Fruit fly (Drosophila melanogaster) whole organism, prepupa: ENCODE measurements around the gene CG44098.

ENCODE experiments used
- Blimp-1 ChIP-seq: fragments of 200-800 bp; sonication (Bioruptor generic); optimal IDR thresholded peaks from 3 replicates; lab custom pipeline; 2017; ENCODE audit warnings: missing biosample characterization, missing genetic modification characterization, mild to moderate bottlenecking, moderate library complexity, missing genetic modification reagents
- CG10631 ChIP-seq: fragments of 200-800 bp; sonication (Bioruptor generic); optimal IDR thresholded peaks from 2 replicates; lab custom pipeline; 2016; ENCODE audit warnings: missing biosample characterization, missing genetic modification characterization
- CG10669 ChIP-seq: fragments of 200-800 bp; sonication (Bioruptor generic); optimal IDR thresholded peaks from 3 replicates; lab custom pipeline; 2018; ENCODE audit warnings: missing biosample characterization, mild to moderate bottlenecking, missing genetic modification characterization, moderate library complexity
- CG11762 ChIP-seq: fragments of 200-800 bp; sonication (Bioruptor generic); optimal IDR thresholded peaks from 3 replicates; lab custom pipeline; 2016; ENCODE audit warnings: missing biosample characterization, missing genetic modification characterization; ENCODE audit not compliant: insufficient read depth
- CG11902 ChIP-seq: fragments of 200-800 bp; sonication (Bioruptor generic); optimal IDR thresholded peaks from 3 replicates; lab custom pipeline; 2016; ENCODE audit warnings: missing biosample characterization, missing genetic modification characterization
- CG15336 ChIP-seq: fragments of 200-800 bp; sonication (Bioruptor generic); IDR thresholded peaks from 2 replicates; pipeline ENCODE4 v1.3.6; 2022; ENCODE audit warnings: missing biosample characterization, missing genetic modification characterization
- CG3032 ChIP-seq: fragments of 200-800 bp; optimal IDR thresholded peaks from 2 replicates; lab custom pipeline; 2019; ENCODE audit warnings: missing biosample characterization, mild to moderate bottlenecking, missing genetic modification characterization, moderate library complexity
- CG32006 ChIP-seq: fragments of 200-800 bp; sonication (Bioruptor generic); optimal IDR thresholded peaks from 3 replicates; lab custom pipeline; 2017; ENCODE audit warnings: missing biosample characterization, mild to moderate bottlenecking, missing genetic modification characterization
- CG3919 ChIP-seq: fragments of 200-800 bp; sonication (Bioruptor generic); optimal IDR thresholded peaks from 3 replicates; lab custom pipeline; 2016; ENCODE audit warnings: missing biosample characterization, missing genetic modification characterization
- CG4318 ChIP-seq: fragments of 200-800 bp; sonication (Bioruptor generic); optimal IDR thresholded peaks from 3 replicates; lab custom pipeline; 2017; ENCODE audit warnings: missing biosample characterization, mild to moderate bottlenecking, missing genetic modification characterization
- CG6163 ChIP-seq: fragments of 200-800 bp; sonication (Bioruptor generic); IDR thresholded peaks from 3 replicates; pipeline ENCODE4 v1.3.6; 2022; ENCODE audit warnings: missing biosample characterization, missing genetic modification characterization
- CG6808 ChIP-seq: fragments of 200-800 bp; sonication (Bioruptor generic); optimal IDR thresholded peaks from 3 replicates; lab custom pipeline; 2017; ENCODE audit warnings: missing biosample characterization, missing genetic modification characterization, mild to moderate bottlenecking, moderate library complexity, missing genetic modification reagents
- CG6854 ChIP-seq: fragments of 200-800 bp; sonication (Bioruptor generic); optimal IDR thresholded peaks from 2 replicates; lab custom pipeline; 2017; ENCODE audit warnings: missing biosample characterization, mild to moderate bottlenecking, missing genetic modification characterization
- CG8119 ChIP-seq: fragments of 200-800 bp; sonication (Bioruptor generic); IDR thresholded peaks from 3 replicates; pipeline ENCODE4 v1.3.6; 2022; ENCODE audit warnings: missing biosample characterization, missing genetic modification characterization
- CG8319 ChIP-seq: fragments of 200-800 bp; sonication (Bioruptor generic); optimal IDR thresholded peaks from 3 replicates; lab custom pipeline; 2016; ENCODE audit warnings: missing biosample characterization, missing genetic modification characterization
- CG8632 ChIP-seq: fragments of 200-800 bp; sonication (Bioruptor generic); optimal IDR thresholded peaks from 3 replicates; lab custom pipeline; 2016; ENCODE audit warnings: missing biosample characterization, missing genetic modification characterization
- CG9139 ChIP-seq: fragments of 200-800 bp; sonication (Bioruptor generic); optimal IDR thresholded peaks from 3 replicates; lab custom pipeline; 2017; ENCODE audit warnings: missing biosample characterization, mild to moderate bottlenecking, missing genetic modification characterization
- Eip75B ChIP-seq: fragments of 200-800 bp; sonication (Bioruptor generic); optimal IDR thresholded peaks from 3 replicates; lab custom pipeline; 2016; ENCODE audit warnings: missing biosample characterization, missing genetic modification characterization
- Eip78C ChIP-seq: fragments of 200-800 bp; sonication (Bioruptor generic); peaks from one replicate; lab custom pipeline; 2016; ENCODE audit warnings: missing biosample characterization, missing genetic modification characterization
- Eip93F ChIP-seq: fragments of 200-800 bp; sonication (Bioruptor generic); optimal IDR thresholded peaks from 2 replicates; lab custom pipeline; 2016; ENCODE audit warnings: missing biosample characterization, mild to moderate bottlenecking, missing genetic modification characterization
- Ets21C ChIP-seq: fragments of 200-800 bp; sonication (Bioruptor generic); optimal IDR thresholded peaks from 3 replicates; lab custom pipeline; 2016; ENCODE audit warnings: missing biosample characterization, missing genetic modification characterization
- Gug ChIP-seq: fragments of 200-800 bp; sonication (Bioruptor generic); IDR thresholded peaks from 2 replicates; pipeline ENCODE4 v1.3.6; 2022; ENCODE audit warnings: missing biosample characterization, missing genetic modification characterization
- Hr38 ChIP-seq: sonication (Bioruptor generic); optimal IDR thresholded peaks from 2 replicates; lab custom pipeline; 2016; ENCODE audit warnings: missing biosample characterization, missing genetic modification characterization
- Hr39 ChIP-seq: fragments of 200-800 bp; sonication (Bioruptor generic); optimal IDR thresholded peaks from 2 replicates; lab custom pipeline; 2016; ENCODE audit warnings: missing biosample characterization, missing genetic modification characterization
- Hr4 ChIP-seq: fragments of 200-800 bp; sonication (Bioruptor generic); optimal IDR thresholded peaks from 3 replicates; lab custom pipeline; 2016; ENCODE audit warnings: missing biosample characterization, missing genetic modification characterization
- Lpt ChIP-seq: fragments of 200-800 bp; sonication (Bioruptor generic); optimal IDR thresholded peaks from 3 replicates; lab custom pipeline; 2016; ENCODE audit warnings: missing biosample characterization, missing genetic modification characterization
- Met ChIP-seq: fragments of 200-800 bp; sonication (Bioruptor generic); optimal IDR thresholded peaks from 3 replicates; lab custom pipeline; 2016; ENCODE audit warnings: missing biosample characterization, missing genetic modification characterization
- Sox102F ChIP-seq: fragments of 200-800 bp; sonication (Bioruptor generic); optimal IDR thresholded peaks from 2 replicates; lab custom pipeline; 2016; ENCODE audit warnings: missing biosample characterization, mild to moderate bottlenecking, missing genetic modification characterization
- Sox14 ChIP-seq: fragments of 200-800 bp; sonication (Bioruptor generic); optimal IDR thresholded peaks from 3 replicates; lab custom pipeline; 2016; ENCODE audit warnings: missing biosample characterization, missing genetic modification characterization
- Sox15 ChIP-seq: fragments of 200-800 bp; sonication (Bioruptor generic); optimal IDR thresholded peaks from 3 replicates; lab custom pipeline; 2016; ENCODE audit warnings: missing biosample characterization, missing genetic modification characterization
- achi ChIP-seq: fragments of 200-800 bp; sonication (Bioruptor generic); optimal IDR thresholded peaks from 3 replicates; lab custom pipeline; 2016; ENCODE audit warnings: missing biosample characterization, missing genetic modification characterization
- acj6 ChIP-seq: fragments of 200-800 bp; sonication (Bioruptor generic); optimal IDR thresholded peaks from 3 replicates; lab custom pipeline; 2016; ENCODE audit warnings: missing biosample characterization, missing genetic modification characterization
- dac ChIP-seq: fragments of 200-800 bp; sonication (Bioruptor generic); optimal IDR thresholded peaks from 2 replicates; lab custom pipeline; 2017; ENCODE audit warnings: missing biosample characterization, mild to moderate bottlenecking, missing genetic modification characterization
- dsx ChIP-seq: fragments of 200-800 bp; optimal IDR thresholded peaks from 3 replicates; lab custom pipeline; 2019; ENCODE audit warnings: missing biosample characterization, mild to moderate bottlenecking, missing genetic modification characterization, moderate library complexity; ENCODE audit not compliant: poor library complexity, severe bottlenecking
- eg ChIP-seq: fragments of 200-800 bp; sonication (Bioruptor generic); IDR thresholded peaks from 3 replicates; pipeline ENCODE4 v1.3.6; 2022; ENCODE audit warnings: missing biosample characterization, missing genetic modification characterization
- esn ChIP-seq: fragments of 200-800 bp; sonication (Bioruptor generic); optimal IDR thresholded peaks from 2 replicates; lab custom pipeline; 2016; ENCODE audit warnings: missing biosample characterization, mild to moderate bottlenecking, missing genetic modification characterization, moderate library complexity
- fd85E ChIP-seq: fragments of 200-800 bp; sonication (Bioruptor generic); optimal IDR thresholded peaks from 3 replicates; lab custom pipeline; 2016; ENCODE audit warnings: missing biosample characterization, missing genetic modification characterization
- pdm3 ChIP-seq: fragments of 200-800 bp; sonication (Bioruptor generic); optimal IDR thresholded peaks from 3 replicates; lab custom pipeline; 2016; ENCODE audit warnings: missing biosample characterization, missing genetic modification characterization
- spab ChIP-seq: fragments of 200-800 bp; sonication (Bioruptor generic); optimal IDR thresholded peaks from 2 replicates; lab custom pipeline; 2017; ENCODE audit warnings: missing biosample characterization, mild to moderate bottlenecking, missing genetic modification characterization, missing genetic modification reagents
- ss ChIP-seq, 2 experiments: fragments of 200-800 bp; sonication (Bioruptor generic); optimal IDR thresholded peaks; 2 replicates in 1 of 2; 3 replicates in 1 of 2; lab custom pipeline; 2017 to 2018; ENCODE audit warnings: mild to moderate bottlenecking in 2 of 2, missing biosample characterization in 2 of 2, missing genetic modification characterization in 2 of 2, moderate library complexity in 1 of 2
- svp ChIP-seq: fragments of 200-800 bp; sonication (Bioruptor generic); peaks from one replicate; lab custom pipeline; 2016; ENCODE audit warnings: missing biosample characterization, missing genetic modification characterization
- topi ChIP-seq: fragments of 200-800 bp; sonication (Bioruptor generic); optimal IDR thresholded peaks from 3 replicates; lab custom pipeline; 2016; ENCODE audit warnings: missing biosample characterization, missing genetic modification characterization

The CG44098 gene

dm6 chr3R:4728448-4728847, 44.5 kb downstream of the CG44098 start:
- TF ChIP-seq Hr38 (GFP tag; lab: Kevin White, UChicago) (no peak), svp (GFP tag; lab: Kevin White, UChicago) (peak; percentile 27)

- TF ChIP-seq CG32006 (GFP tag; lab: Kevin White, UChicago) (no peak), Blimp-1 (GFP tag; lab: Kevin White, UChicago) (no peak), CG11902 (GFP tag; lab: Kevin White, UChicago) (no peak), esn (GFP tag; lab: Kevin White, UChicago) (peak; percentile 20), topi (GFP tag; lab: Kevin White, UChicago) (peak; percentile 32), Hr4 (GFP tag; lab: Kevin White, UChicago) (peak; percentile 26), pdm3 (GFP tag; lab: Kevin White, UChicago) (peak; percentile 22), Eip78C (GFP tag; lab: Kevin White, UChicago) (peak; percentile 74), Hr39 (GFP tag; lab: Kevin White, UChicago) (no peak), svp (GFP tag; lab: Kevin White, UChicago) (peak; percentile 36), acj6 (GFP tag; lab: Kevin White, UChicago) (peak; percentile 11)
Measured at dm6 chr3R:4726796-4727195, 46.2 kb downstream of the CG44098 start.

- TF ChIP-seq ss (GFP tag; optimal IDR thresholded peaks at IDR 0.05; lab: Kevin White, UChicago) (no peak), CG9139 (no peak), CG3032 (tag; lab: Kevin White, UChicago) (no peak), CG8119 (GFP tag; lab: Robert Waterston, UW) (no peak), CG11902 (GFP tag; lab: Kevin White, UChicago) (no peak), CG6163 (GFP tag; lab: Robert Waterston, UW) (no peak), spab (GFP tag; lab: Kevin White, UChicago) (no peak), Sox102F (GFP tag; lab: Kevin White, UChicago) (no peak), CG32006 (GFP tag; lab: Kevin White, UChicago) (no peak), dac (GFP tag; lab: Kevin White, UChicago) (no peak), Sox15 (no peak), fd85E (GFP tag; lab: Kevin White, UChicago) (no peak), Blimp-1 (GFP tag; lab: Kevin White, UChicago) (no peak), achi (GFP tag; lab: Kevin White, UChicago) (no peak), CG11762 (GFP tag; lab: Kevin White, UChicago) (no peak), CG4318 (no peak), CG6808 (GFP tag; lab: Kevin White, UChicago) (no peak), Met (GFP tag; lab: Kevin White, UChicago) (no peak)
Measured at dm6 chr3R:4726294-4726693, 46.7 kb downstream of the CG44098 start.

- no peak for TF ChIP-seq Lpt (GFP tag; lab: Kevin White, UChicago)
Measured at dm6 chr3R:4725349-4725748, 47.6 kb downstream of the CG44098 start.

dm6 chr3R:4724323-4724832, 48.6 kb downstream of the CG44098 start:
- TF ChIP-seq dsx (GFP tag; lab: Kevin White, UChicago) = no peak
- TF ChIP-seq eg (GFP tag; lab: Robert Waterston, UW) = peak; percentile 51; the same call in 2 of the 3 replicates
- no peak for TF ChIP-seq Sox14 (GFP tag; lab: Kevin White, UChicago)
- TF ChIP-seq ss (GFP tag; optimal IDR thresholded peaks at IDR 0.05; lab: Kevin White, UChicago) = no peak
- no peak for TF ChIP-seq CG10631 (GFP tag; lab: Kevin White, UChicago)
- TF ChIP-seq CG32006 (GFP tag; lab: Kevin White, UChicago) = no peak
- no peak for TF ChIP-seq fd85E (GFP tag; lab: Kevin White, UChicago)
- TF ChIP-seq CG6163 (GFP tag; lab: Robert Waterston, UW) = 0 out of 3 replicates have a peak, but pooled peaks have one; percentile 35
- TF ChIP-seq Eip75B (GFP tag; lab: Kevin White, UChicago) = no peak
- TF ChIP-seq CG8632 (GFP tag; lab: Kevin White, UChicago) = no peak
- no peak for TF ChIP-seq Ets21C (GFP tag; lab: Kevin White, UChicago)
- TF ChIP-seq esn (GFP tag; lab: Kevin White, UChicago) = no peak
- peak; percentile 53 for TF ChIP-seq CG15336 (GFP tag; lab: Robert Waterston, UW)
- no peak for TF ChIP-seq topi (GFP tag; lab: Kevin White, UChicago)
- no peak for TF ChIP-seq CG10669 (GFP tag; lab: Kevin White, UChicago)
- no peak for TF ChIP-seq Eip93F
- no peak for TF ChIP-seq CG6854
- TF ChIP-seq CG8119 (GFP tag; lab: Robert Waterston, UW) = 0 out of 3 replicates have a peak, but pooled peaks have one; percentile 5
- no peak for TF ChIP-seq Hr39 (GFP tag; lab: Kevin White, UChicago)
- no peak for TF ChIP-seq Gug (GFP tag; lab: Robert Waterston, UW)
- no peak for TF ChIP-seq CG3919
- TF ChIP-seq Eip78C (GFP tag; lab: Kevin White, UChicago) = no peak
- no peak for TF ChIP-seq CG8319 (GFP tag; lab: Kevin White, UChicago)
- no peak for TF ChIP-seq Hr4 (GFP tag; lab: Kevin White, UChicago)
